Fruit fly (Drosophila melanogaster) whole organism, embryonic: ENCODE data around the gene DopEcR.

Experiments used
- ATbp ChIP-seq: fragments of 200-800 bp; sonication (Bioruptor generic); optimal IDR thresholded peaks from 2 replicates; lab custom pipeline; 2017; ENCODE audit warnings: missing biosample characterization, mild to moderate bottlenecking, missing genetic modification characterization, missing genetic modification reagents
- B-H1 ChIP-seq: fragments of 200-800 bp; sonication (Bioruptor generic); IDR thresholded peaks from 3 replicates; pipeline ENCODE4 v1.3.6; 2022; ENCODE audit warnings: missing biosample characterization, missing genetic modification characterization
- Blimp-1 ChIP-seq: fragments of 200-800 bp; sonication (Bioruptor generic); optimal IDR thresholded peaks from 3 replicates; lab custom pipeline; 2018; ENCODE audit warnings: missing biosample characterization, missing genetic modification characterization, mild to moderate bottlenecking, moderate library complexity, missing genetic modification reagents
- CG10366 ChIP-seq: fragments of 200-800 bp; sonication (Bioruptor generic); IDR thresholded peaks from 2 replicates; pipeline ENCODE4 v1.3.6; 2022; ENCODE audit warnings: missing biosample characterization, missing genetic modification characterization
- CG11093 ChIP-seq: fragments of 200-800 bp; sonication (Bioruptor generic); IDR thresholded peaks from 3 replicates; pipeline ENCODE4 v1.3.6; 2022; ENCODE audit warnings: missing biosample characterization, missing genetic modification characterization
- CG12071 ChIP-seq: fragments of 200-800 bp; sonication (Bioruptor generic); optimal IDR thresholded peaks from 3 replicates; lab custom pipeline; 2018; ENCODE audit warnings: missing biosample characterization, mild to moderate bottlenecking, missing genetic modification characterization
- CG13894 ChIP-seq: fragments of 200-800 bp; sonication (Bioruptor generic); optimal IDR thresholded peaks from 3 replicates; lab custom pipeline; 2018; ENCODE audit warnings: missing biosample characterization, mild to moderate bottlenecking, missing genetic modification characterization, moderate library complexity
- CG14860 ChIP-seq: fragments of 200-800 bp; sonication (Bioruptor generic); IDR thresholded peaks from 3 replicates; pipeline ENCODE4 v1.3.6; 2022; ENCODE audit warnings: missing biosample characterization, missing genetic modification characterization; ENCODE audit not compliant: partially characterized antibody
- CG15479 ChIP-seq: fragments of 200-800 bp; sonication (Bioruptor generic); optimal IDR thresholded peaks from 3 replicates; lab custom pipeline; 2019; ENCODE audit warnings: missing biosample characterization, mild to moderate bottlenecking, missing genetic modification characterization, moderate library complexity
- CG15514 ChIP-seq: fragments of 200-800 bp; sonication (Bioruptor generic); optimal IDR thresholded peaks from 3 replicates; lab custom pipeline; 2017; ENCODE audit warnings: missing biosample characterization, missing genetic modification characterization, mild to moderate bottlenecking, moderate library complexity, missing genetic modification reagents
- CG1603 ChIP-seq: fragments of 200-800 bp; sonication (Bioruptor generic); optimal IDR thresholded peaks from 2 replicates; lab custom pipeline; 2019; ENCODE audit warnings: missing biosample characterization, mild to moderate bottlenecking, missing genetic modification characterization, moderate library complexity
- CG1647 ChIP-seq: fragments of 200-800 bp; sonication (Bioruptor generic); optimal IDR thresholded peaks from 3 replicates; lab custom pipeline; 2016; ENCODE audit warnings: missing biosample characterization, missing genetic modification characterization
- CG16813 ChIP-seq: fragments of 200-800 bp; sonication (Bioruptor generic); IDR thresholded peaks from 3 replicates; pipeline ENCODE4 v1.3.6; 2022; ENCODE audit warnings: missing biosample characterization, missing genetic modification characterization; ENCODE audit not compliant: partially characterized antibody
- CG16863 ChIP-seq: fragments of 200-800 bp; sonication (Bioruptor generic); optimal IDR thresholded peaks from 3 replicates; lab custom pipeline; 2016; ENCODE audit warnings: missing biosample characterization, missing genetic modification characterization
- CG2875 ChIP-seq: fragments of 200-800 bp; sonication (Bioruptor generic); optimal IDR thresholded peaks from 2 replicates; lab custom pipeline; 2017; ENCODE audit warnings: missing biosample characterization, mild to moderate bottlenecking, missing genetic modification characterization, missing genetic modification reagents
- CG30403 ChIP-seq: fragments of 200-800 bp; sonication (Bioruptor generic); optimal IDR thresholded peaks from 3 replicates; lab custom pipeline; 2016; ENCODE audit warnings: missing biosample characterization, missing genetic modification characterization
- CG31365 ChIP-seq: fragments of 200-800 bp; sonication (Bioruptor generic); optimal IDR thresholded peaks from 2 replicates; lab custom pipeline; 2018; ENCODE audit warnings: missing biosample characterization, mild to moderate bottlenecking, missing genetic modification characterization
- CG3281 ChIP-seq: fragments of 200-800 bp; sonication (Bioruptor generic); optimal IDR thresholded peaks from 3 replicates; lab custom pipeline; 2017; ENCODE audit warnings: missing biosample characterization, mild to moderate bottlenecking, missing genetic modification characterization
- CG4617 ChIP-seq: fragments of 200-800 bp; sonication (Bioruptor generic); optimal IDR thresholded peaks from 3 replicates; lab custom pipeline; 2016; ENCODE audit warnings: missing biosample characterization, missing genetic modification characterization, borderline replicate concordance
- CG5245 ChIP-seq: fragments of 200-800 bp; sonication (Bioruptor generic); optimal IDR thresholded peaks from 3 replicates; lab custom pipeline; 2016; ENCODE audit warnings: missing biosample characterization, missing genetic modification characterization
- CG5953 ChIP-seq: fragments of 200-800 bp; sonication (Bioruptor generic); IDR thresholded peaks from 2 replicates; pipeline ENCODE4 v1.3.6; 2022; ENCODE audit warnings: missing biosample characterization, missing genetic modification characterization
- CG6175 ChIP-seq: fragments of 200-800 bp; sonication (Bioruptor generic); IDR thresholded peaks from 3 replicates; pipeline ENCODE4 v1.3.6; 2022; ENCODE audit warnings: missing biosample characterization, missing genetic modification characterization
- CG6765 ChIP-seq: fragments of 200-800 bp; sonication (Bioruptor generic); optimal IDR thresholded peaks from 3 replicates; lab custom pipeline; 2017; ENCODE audit warnings: missing biosample characterization, mild to moderate bottlenecking, missing genetic modification characterization
- CG6854 ChIP-seq: fragments of 200-800 bp; sonication (Bioruptor generic); optimal IDR thresholded peaks from 3 replicates; lab custom pipeline; 2017; ENCODE audit warnings: missing biosample characterization, mild to moderate bottlenecking, missing genetic modification characterization
- CG9215 ChIP-seq: fragments of 200-800 bp; sonication (Bioruptor generic); IDR thresholded peaks from 2 replicates; pipeline ENCODE4 v1.3.6; 2022; ENCODE audit warnings: missing biosample characterization, missing genetic modification characterization
- CG9609 ChIP-seq: fragments of 200-800 bp; sonication (Bioruptor generic); optimal IDR thresholded peaks from 3 replicates; lab custom pipeline; 2016; ENCODE audit warnings: missing biosample characterization, missing genetic modification characterization
- Dek ChIP-seq: fragments of 200-800 bp; sonication (Bioruptor generic); optimal IDR thresholded peaks from 3 replicates; lab custom pipeline; 2019; ENCODE audit warnings: missing biosample characterization, mild to moderate bottlenecking, missing genetic modification characterization, moderate library complexity
- Dip3 ChIP-seq: fragments of 200-800 bp; sonication (Bioruptor generic); optimal IDR thresholded peaks from 3 replicates; lab custom pipeline; 2016; ENCODE audit warnings: missing biosample characterization, missing genetic modification characterization
- Drgx ChIP-seq: fragments of 200-800 bp; sonication (Bioruptor generic); IDR thresholded peaks from 2 replicates; pipeline ENCODE4 v1.3.6; 2022; ENCODE audit warnings: missing biosample characterization, missing genetic modification characterization
- HLH4C ChIP-seq: fragments of 200-800 bp; sonication (Bioruptor generic); IDR thresholded peaks from 3 replicates; pipeline ENCODE4 v1.3.6; 2022; ENCODE audit warnings: missing biosample characterization, missing genetic modification characterization; ENCODE audit not compliant: partially characterized antibody
- Nf-YA ChIP-seq: fragments of 200-800 bp; sonication (Bioruptor generic); IDR thresholded peaks from 2 replicates; pipeline ENCODE4 v1.3.6; 2022; ENCODE audit warnings: missing biosample characterization, missing genetic modification characterization
- Ptx1 ChIP-seq: fragments of 200-800 bp; sonication (Bioruptor generic); IDR thresholded peaks from 2 replicates; pipeline ENCODE4 v1.3.6; 2022; ENCODE audit warnings: missing biosample characterization, missing genetic modification characterization
- Sox100B ChIP-seq: fragments of 200-800 bp; sonication (Bioruptor generic); optimal IDR thresholded peaks from 3 replicates; lab custom pipeline; 2018; ENCODE audit warnings: missing biosample characterization, mild to moderate bottlenecking, missing genetic modification characterization
- Stat92E ChIP-seq, 3 experiments: fragments of >200 bp in 2 of 3; fragments of 200-800 bp in 1 of 3; sonication (Bioruptor generic) in 1 of 3; optimal IDR thresholded peaks; 2 replicates each; lab custom pipeline; 2017 to 2019; ENCODE audit warnings: missing biosample characterization in 3 of 3, missing genetic modification characterization in 3 of 3, mild to moderate bottlenecking in 1 of 3, moderate library complexity in 1 of 3
- ab ChIP-seq: fragments of 200-800 bp; sonication (Bioruptor generic); optimal IDR thresholded peaks from 2 replicates; lab custom pipeline; 2016; ENCODE audit warnings: missing biosample characterization, missing genetic modification characterization
- ato ChIP-seq: fragments of 200-800 bp; sonication (Bioruptor generic); IDR thresholded peaks from 2 replicates; pipeline ENCODE4 v1.3.6; 2022; ENCODE audit warnings: missing biosample characterization, missing genetic modification characterization; ENCODE audit not compliant: partially characterized antibody
- bsh ChIP-seq, 2 experiments: fragments of 200-800 bp; sonication (Bioruptor generic); optimal IDR thresholded peaks; 2 replicates each; lab custom pipeline; 2017 to 2018; ENCODE audit warnings: mild to moderate bottlenecking in 2 of 2, missing biosample characterization in 2 of 2, missing genetic modification characterization in 2 of 2, moderate library complexity in 1 of 2
- cg ChIP-seq: fragments of 200-800 bp; sonication (Bioruptor generic); optimal IDR thresholded peaks from 3 replicates; lab custom pipeline; 2019; ENCODE audit warnings: missing biosample characterization, mild to moderate bottlenecking, missing genetic modification characterization, moderate library complexity
- chinmo ChIP-seq: fragments of 200-800 bp; sonication (Bioruptor generic); IDR thresholded peaks from 4 replicates; pipeline ENCODE4 v1.3.6; 2022; ENCODE audit warnings: missing biosample characterization, missing genetic modification characterization; ENCODE audit not compliant: partially characterized antibody
- corto ChIP-seq: fragments of 200-800 bp; sonication (Bioruptor generic); optimal IDR thresholded peaks from 2 replicates; lab custom pipeline; 2016; ENCODE audit warnings: missing biosample characterization, mild to moderate bottlenecking, missing genetic modification characterization, moderate library complexity
- crol ChIP-seq: fragments of 200-800 bp; sonication (Bioruptor generic); IDR thresholded peaks from 2 replicates; pipeline ENCODE4 v1.3.6; 2022; ENCODE audit warnings: missing biosample characterization, missing genetic modification characterization
- grau ChIP-seq: fragments of 200-800 bp; optimal IDR thresholded peaks from 3 replicates; lab custom pipeline; 2019; ENCODE audit warnings: missing biosample characterization, mild to moderate bottlenecking, missing genetic modification characterization, moderate library complexity
- gt ChIP-seq: fragments of 200-800 bp; sonication (Bioruptor generic); IDR thresholded peaks from 2 replicates; pipeline ENCODE4 v1.3.6; 2022; ENCODE audit warnings: missing biosample characterization, missing genetic modification characterization
- inv ChIP-seq: fragments of 200-800 bp; sonication (Bioruptor generic); IDR thresholded peaks from 2 replicates; pipeline ENCODE4 v1.3.6; 2022; ENCODE audit warnings: missing biosample characterization, missing genetic modification characterization; ENCODE audit not compliant: partially characterized antibody
- pb ChIP-seq: fragments of 200-800 bp; sonication (Bioruptor generic); optimal IDR thresholded peaks from 3 replicates; lab custom pipeline; 2016; ENCODE audit warnings: missing biosample characterization, missing genetic modification characterization
- rib ChIP-seq: fragments of 200-800 bp; sonication (Bioruptor generic); IDR thresholded peaks from 2 replicates; pipeline ENCODE4 v1.3.6; 2022; ENCODE audit warnings: missing biosample characterization, missing genetic modification characterization
- slbo ChIP-seq: fragments of 200-800 bp; sonication (Bioruptor generic); IDR thresholded peaks from 2 replicates; pipeline ENCODE4 v1.3.6; 2022; ENCODE audit warnings: missing biosample characterization, missing genetic modification characterization
- tll ChIP-seq, 2 experiments: fragments of 200-800 bp in 1 of 2; fragments of >200 bp in 1 of 2; sonication (Bioruptor generic) in 1 of 2; optimal IDR thresholded peaks; 2 replicates each; lab custom pipeline; 2017 to 2019; ENCODE audit warnings: missing biosample characterization in 2 of 2, missing genetic modification characterization in 2 of 2, mild to moderate bottlenecking in 1 of 2, moderate library complexity in 1 of 2

Gene DopEcR

DNA sequence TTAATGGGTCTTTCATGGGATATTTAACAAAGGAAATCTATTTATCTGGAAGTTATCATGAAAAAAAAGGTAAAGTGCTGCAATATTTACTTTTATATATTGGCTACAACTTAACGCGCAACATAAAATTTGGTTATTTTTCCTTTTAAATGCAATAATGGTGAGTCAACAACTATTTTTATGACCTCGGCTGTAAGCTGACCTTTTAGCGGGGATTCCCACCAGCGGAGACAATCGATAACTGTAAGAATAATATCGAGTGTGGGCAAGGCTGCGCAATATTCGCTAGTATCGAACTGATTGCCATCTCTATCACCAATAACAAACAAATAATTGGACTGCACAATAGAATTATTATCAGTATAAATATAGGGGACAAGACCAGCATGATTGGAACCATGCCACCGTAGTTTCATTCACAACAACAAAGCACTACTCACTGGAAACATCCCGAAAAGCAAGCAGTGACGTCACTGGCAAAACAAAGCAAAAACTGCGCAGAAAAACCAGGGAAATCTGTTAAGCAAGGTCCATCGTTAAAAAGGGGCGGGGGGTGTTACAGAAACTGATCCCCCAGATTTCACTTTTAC is 23.1 kb upstream of the DopEcR start, which contains the start of gene Syx17 (continued):
- TF ChIP-seq Dek (tag; lab: Kevin White, UChicago) = peak; percentile 41
- TF ChIP-seq B-H1 = no peak
- peak; percentile 84 for TF ChIP-seq CG1603 (tag; lab: Kevin White, UChicago)
- TF ChIP-seq CG2875 (GFP tag; lab: Kevin White, UChicago) = peak; percentile 16
- TF ChIP-seq Nf-YA = no peak
- TF ChIP-seq CG4617 (GFP tag; lab: Kevin White, UChicago) = peak; percentile 89
- TF ChIP-seq corto (GFP tag; lab: Kevin White, UChicago) = peak; percentile 4
- peak; percentile 70 for TF ChIP-seq CG15514
- TF ChIP-seq ab (GFP tag; lab: Kevin White, UChicago) = no peak
- peak; percentile 34 for TF ChIP-seq Sox100B (GFP tag; lab: Kevin White, UChicago)
- TF ChIP-seq CG5245 (GFP tag; lab: Kevin White, UChicago) = peak; percentile 33
- peak; percentile 51 for TF ChIP-seq CG6765 (GFP tag; lab: Kevin White, UChicago)
- TF ChIP-seq CG12071 (GFP tag; lab: Kevin White, UChicago) = peak; percentile 35
- peak in 1 of 2 experiments; percentile 61 for TF ChIP-seq bsh (GFP tag; optimal IDR thresholded peaks at IDR 0.05; lab: Kevin White, UChicago)
- peak in 1 of 2 experiments; percentile 58 for TF ChIP-seq tll (GFP tag; optimal IDR thresholded peaks at IDR 0.05; lab: Kevin White, UChicago)
- TF ChIP-seq Ptx1 (GFP tag; lab: Robert Waterston, UW) = peak; percentile 35
- peak; percentile 34 for TF ChIP-seq CG9609 (GFP tag; lab: Kevin White, UChicago)
- peak; percentile 85 for TF ChIP-seq inv (GFP tag; lab: Robert Waterston, UW)
- TF ChIP-seq CG5953 (GFP tag; lab: Robert Waterston, UW) = no peak
- TF ChIP-seq CG11093 (GFP tag; lab: Robert Waterston, UW) = no peak
- peak; percentile 85 for TF ChIP-seq HLH4C (GFP tag; lab: Robert Waterston, UW)
- peak; percentile 2 for TF ChIP-seq CG31365
- TF ChIP-seq CG13894 (tag; lab: Kevin White, UChicago) = peak; percentile 69
- peak; percentile 36 for TF ChIP-seq CG16863 (GFP tag; lab: Kevin White, UChicago)
- no peak for TF ChIP-seq CG6854
- no peak for TF ChIP-seq gt (GFP tag; lab: Robert Waterston, UW)
- TF ChIP-seq Stat92E (GFP tag; optimal IDR thresholded peaks at IDR 0.05; lab: Kevin White, UChicago) = peak in 1 of 3 experiments; percentile 42
- TF ChIP-seq ATbp (GFP tag; lab: Kevin White, UChicago) = no peak
- peak; percentile 92 for TF ChIP-seq ato (GFP tag; lab: Robert Waterston, UW)
- no peak for TF ChIP-seq cg
- TF ChIP-seq CG10366 = peak; percentile 46
- peak; percentile 74 for TF ChIP-seq CG14860 (GFP tag; lab: Robert Waterston, UW)
- peak; percentile 51 for TF ChIP-seq Blimp-1 (GFP tag; lab: Kevin White, UChicago)
- no peak for TF ChIP-seq CG6175 (GFP tag; lab: Robert Waterston, UW)
- peak; percentile 60 for TF ChIP-seq grau (tag; lab: Kevin White, UChicago)
- peak; percentile 57; the same call in 1 of the 2 replicates for TF ChIP-seq crol (GFP tag; lab: Robert Waterston, UW)
- TF ChIP-seq chinmo (GFP tag; lab: Robert Waterston, UW) = peak; percentile 81; the same call in 1 of the 4 replicates
- TF ChIP-seq Dip3 = peak; percentile 54
- TF ChIP-seq Drgx (GFP tag; lab: Robert Waterston, UW) = peak; percentile 70
- peak; percentile 91 for TF ChIP-seq CG15479
- no peak for TF ChIP-seq pb
- peak; percentile 38; the same call in 1 of the 2 replicates for TF ChIP-seq CG9215
- peak; percentile 79 for TF ChIP-seq slbo (GFP tag; lab: Robert Waterston, UW)
- peak; percentile 90 for TF ChIP-seq CG16813 (GFP tag; lab: Robert Waterston, UW)
- peak; percentile 63 for TF ChIP-seq CG3281
- peak; percentile 76; the same call in 1 of the 2 replicates for TF ChIP-seq rib (GFP tag; lab: Robert Waterston, UW)
- TF ChIP-seq CG1647 = peak; percentile 20
- TF ChIP-seq CG30403 = peak; percentile 66
